Worm (Caenorhabditis elegans): Measurements from ENCODE around the gene spe-44.

DNA sequence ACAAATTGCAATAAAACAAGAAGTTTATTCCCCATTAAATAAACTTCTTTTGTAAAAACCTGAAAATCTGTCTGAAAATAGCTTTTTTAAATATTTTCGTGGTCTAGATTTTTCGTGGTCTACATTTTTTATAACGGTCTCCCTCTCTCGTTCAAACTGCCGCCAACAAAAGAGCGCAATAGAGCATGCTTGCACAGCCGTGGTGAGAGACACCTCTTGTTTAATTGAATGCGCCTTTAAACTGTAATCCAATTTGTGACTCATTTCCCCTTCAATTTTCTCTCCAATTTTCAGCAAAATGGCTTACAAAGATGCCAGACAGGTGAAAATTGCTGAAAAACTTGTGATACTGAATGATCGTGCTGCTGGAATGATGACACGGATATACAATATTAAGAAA is 49.9 kb downstream of the spe-44 start, which contains the start of gene gex-3:
- TF ChIP-seq ztf-11 (tag; optimal IDR thresholded peaks at IDR 0.05) (no peak), cnd-1 (tag; optimal IDR thresholded peaks at IDR 0.05) (no peak), ces-1 (GFP tag; optimal IDR thresholded peaks at IDR 0.05) (peak; percentile 99), lsy-2 (tag; optimal IDR thresholded peaks at IDR 0.05) (peak; percentile 84), lin-13 (tag; optimal IDR thresholded peaks at IDR 0.05) (peak; percentile 77), unc-39 (tag; optimal IDR thresholded peaks at IDR 0.05) (no peak), nhr-28 (tag; optimal IDR thresholded peaks at IDR 0.05) (no peak), snpc-4 (tag; optimal IDR thresholded peaks at IDR 0.05) (no peak), nhr-2 (tag; optimal IDR thresholded peaks at IDR 0.05) (no peak), mep-1 (tag; optimal IDR thresholded peaks at IDR 0.05) (peak; percentile 97), elt-1 (tag; optimal IDR thresholded peaks at IDR 0.05; ENCODE audit: borderline replicate concordance, insufficient read depth) (no peak), unc-62 (GFP tag; optimal IDR thresholded peaks at IDR 0.05) (no peak), pha-4 (tag; optimal IDR thresholded peaks at IDR 0.05) (peak; percentile 84)
